Worm (Caenorhabditis elegans) whole organism, L3 larva: ENCODE data around the gene nhr-137.

Experiments
- ZK546.5 ChIP-seq: sonication (generic microtip); optimal IDR thresholded peaks from 2 replicates; lab custom pipeline; 2017; ENCODE audit warnings: missing biosample characterization, missing genetic modification characterization
- ama-1 ChIP-seq: fragments of 150-350 bp; optimal IDR thresholded peaks from 2 replicates; lab custom pipeline; 2018
- ceh-82 ChIP-seq: fragments of 150-350 bp; optimal IDR thresholded peaks from 2 replicates; lab custom pipeline; 2014; ENCODE audit warnings: missing biosample characterization, missing genetic modification characterization
- ceh-9 ChIP-seq: sonication (generic microtip); optimal IDR thresholded peaks from 2 replicates; lab custom pipeline; 2018; ENCODE audit warnings: missing biosample characterization, missing genetic modification characterization
- daf-12 ChIP-seq: fragments of 150-350 bp; optimal IDR thresholded peaks from 2 replicates; lab custom pipeline; 2014; ENCODE audit warnings: missing biosample characterization, missing genetic modification reagents, missing genetic modification characterization
- elt-2 ChIP-seq: sonication (generic microtip); optimal IDR thresholded peaks from 2 replicates; lab custom pipeline; 2016; ENCODE audit warnings: missing genetic modification reagents, mild to moderate bottlenecking, missing genetic modification characterization, missing compliant biosample characterization
- elt-3 ChIP-seq, 3 experiments: fragments of 150-350 bp in 1 of 3; sonication (generic microtip) in 2 of 3; optimal IDR thresholded peaks; 2 replicates in 2 of 3; 4 replicates in 1 of 3; lab custom pipeline; 2014 to 2017; ENCODE audit warnings: missing biosample characterization in 3 of 3, missing genetic modification characterization in 3 of 3
- fkh-2 ChIP-seq: fragments of 150-350 bp; optimal IDR thresholded peaks from 2 replicates; lab custom pipeline; 2014; ENCODE audit warnings: missing biosample characterization, missing genetic modification reagents, missing genetic modification characterization
- hmg-11 ChIP-seq: sonication (generic microtip); optimal IDR thresholded peaks from 2 replicates; lab custom pipeline; 2016; ENCODE audit warnings: missing genetic modification characterization, missing compliant biosample characterization
- lin-39 ChIP-seq: fragments of 150-350 bp; optimal IDR thresholded peaks from 2 replicates; lab custom pipeline; 2018; ENCODE audit warnings: missing biosample characterization, missing genetic modification reagents, missing genetic modification characterization
- mdl-1 ChIP-seq: fragments of 150-350 bp; optimal IDR thresholded peaks from 2 replicates; lab custom pipeline; 2014; ENCODE audit warnings: missing biosample characterization, missing genetic modification characterization
- nfya-1 ChIP-seq: sonication (generic microtip); optimal IDR thresholded peaks from 2 replicates; lab custom pipeline; 2017; ENCODE audit warnings: missing genetic modification characterization, mild to moderate bottlenecking, missing compliant biosample characterization, antibody characterized with exemption, moderate library complexity; ENCODE audit not compliant: insufficient read depth
- nhr-12 ChIP-seq: fragments of 150-350 bp; optimal IDR thresholded peaks from 2 replicates; lab custom pipeline; 2014; ENCODE audit warnings: missing biosample characterization, missing genetic modification characterization
- nhr-237 ChIP-seq: fragments of 150-350 bp; optimal IDR thresholded peaks from 2 replicates; lab custom pipeline; 2014; ENCODE audit warnings: missing biosample characterization, missing genetic modification characterization
- nhr-28 ChIP-seq: fragments of 150-350 bp; optimal IDR thresholded peaks from 2 replicates; lab custom pipeline; 2014; ENCODE audit warnings: missing biosample characterization, missing genetic modification characterization
- nhr-43 ChIP-seq: sonication (generic microtip); optimal IDR thresholded peaks from 2 replicates; lab custom pipeline; 2016; ENCODE audit warnings: mild to moderate bottlenecking, missing genetic modification characterization, missing compliant biosample characterization; ENCODE audit not compliant: poor library complexity, severe bottlenecking
- pha-4 ChIP-seq: fragments of 150-350 bp; optimal IDR thresholded peaks from 2 replicates; lab custom pipeline; 2014; ENCODE audit warnings: missing biosample characterization, missing genetic modification reagents, missing genetic modification characterization
- pqm-1 ChIP-seq: fragments of 150-350 bp; optimal IDR thresholded peaks from 2 replicates; lab custom pipeline; 2017; ENCODE audit warnings: missing biosample characterization, missing genetic modification characterization, inconsistent platforms
- sea-2 ChIP-seq: fragments of 150-350 bp; sonication (generic microtip); optimal IDR thresholded peaks from 4 replicates; lab custom pipeline; 2014; ENCODE audit warnings: missing biosample characterization, missing genetic modification reagents, missing genetic modification characterization
- skn-1 ChIP-seq: fragments of 150-350 bp; optimal IDR thresholded peaks from 2 replicates; lab custom pipeline; 2014; ENCODE audit warnings: missing biosample characterization, missing genetic modification characterization
- snpc-4 ChIP-seq: fragments of 150-350 bp; optimal IDR thresholded peaks from 2 replicates; lab custom pipeline; 2014; ENCODE audit warnings: missing biosample characterization, missing genetic modification characterization
- unc-62 ChIP-seq: fragments of 150-350 bp; sonication (generic microtip); optimal IDR thresholded peaks from 4 replicates; lab custom pipeline; 2014; ENCODE audit warnings: missing biosample characterization, missing genetic modification reagents, missing genetic modification characterization
- ztf-11 ChIP-seq: fragments of 150-350 bp; optimal IDR thresholded peaks from 2 replicates; lab custom pipeline; 2014; ENCODE audit warnings: missing biosample characterization, missing genetic modification characterization
- ztf-4 ChIP-seq: fragments of 150-350 bp; optimal IDR thresholded peaks from 2 replicates; lab custom pipeline; 2014; ENCODE audit warnings: missing biosample characterization, missing genetic modification characterization

Gene nhr-137

DNA sequence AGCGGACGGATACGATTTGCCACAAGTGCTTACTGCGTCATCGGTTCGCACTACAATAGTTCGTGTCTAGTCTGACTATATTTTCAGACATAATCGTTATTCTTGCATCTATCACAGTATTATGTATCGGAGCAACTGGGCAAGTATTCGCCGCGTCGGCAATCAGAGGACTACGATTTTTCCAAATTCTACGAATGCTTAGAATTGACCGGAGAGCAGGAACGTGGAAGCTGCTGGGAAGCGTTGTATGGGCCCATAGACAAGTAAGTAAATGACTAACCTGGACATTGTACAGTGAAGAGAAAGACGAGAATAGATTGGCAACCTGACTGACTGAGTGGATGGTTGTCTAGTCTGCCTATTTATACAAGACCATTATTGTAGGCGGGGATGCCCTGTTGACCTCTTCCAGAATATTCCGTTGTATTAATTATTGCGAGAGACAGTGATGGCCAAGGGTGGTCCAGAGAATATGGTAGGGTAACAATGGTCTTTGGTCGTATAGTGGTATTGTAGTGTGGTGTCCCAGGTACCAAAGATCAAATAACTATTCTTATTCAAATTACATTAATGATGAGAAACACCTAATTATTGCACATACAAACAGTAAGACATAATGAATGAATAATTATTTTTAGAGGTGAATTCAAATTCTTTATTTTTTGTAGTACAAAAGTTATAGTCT is 46.1 kb downstream of the nhr-137 start, which contains the start of gene clec-266:
TSS of gene clec-266 (minus strand) at position 364 of the 685 bp plus-strand sequence.
- TF ChIP-seq ZK546.5: no peak
- no peak for TF ChIP-seq ztf-4

DNA sequence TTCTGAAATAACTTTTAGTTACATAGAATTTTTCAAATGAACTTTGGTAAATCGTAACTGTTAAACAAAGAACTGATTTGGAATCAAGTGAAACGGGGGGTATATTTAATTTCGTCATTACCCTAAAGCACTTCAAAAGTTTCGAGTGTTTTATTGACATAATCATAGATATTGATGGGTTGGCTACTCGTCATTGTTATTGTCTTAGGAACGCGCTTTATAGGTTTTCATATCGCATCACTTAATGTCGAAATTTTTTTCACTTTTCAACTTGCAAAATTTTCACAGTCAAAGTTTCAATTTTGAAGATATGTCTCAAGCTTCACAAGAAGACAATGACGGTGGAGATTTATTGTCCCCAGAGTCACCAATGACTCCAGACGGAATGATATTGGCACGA is 50.1 kb downstream of the nhr-137 start, which contains the start of gene kqt-1:
TSS of gene kqt-1 (plus strand) at position 301 of the 400 bp plus-strand sequence.
- TF ChIP-seq ceh-82 (tag; lab: Kevin White, UChicago): no peak
- peak; percentile 26 for TF ChIP-seq pha-4 (tag; lab: Kevin White, UChicago)

DNA sequence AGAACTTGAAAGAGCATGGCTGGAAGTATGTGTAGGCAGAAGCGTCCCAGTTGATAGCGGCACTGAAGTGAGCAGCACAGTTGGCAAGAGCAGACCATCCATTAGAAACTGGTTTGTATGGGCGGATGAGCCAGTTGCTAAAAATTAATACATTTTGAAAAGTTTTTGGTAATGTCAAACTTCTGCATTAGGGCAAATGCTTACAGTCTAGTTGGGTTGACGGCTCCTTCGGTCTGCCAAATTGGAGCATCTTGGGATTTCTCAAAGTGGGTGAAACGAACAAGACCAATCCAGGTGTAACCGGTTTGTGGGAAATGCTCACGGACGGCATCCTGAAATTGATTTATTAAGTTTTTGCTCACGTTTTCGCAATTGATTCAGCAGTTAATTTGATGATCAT is 51.2 kb downstream of the nhr-137 start:
- TF ChIP-seq skn-1 (tag; lab: Kevin White, UChicago) (no peak), ceh-9 (no peak), daf-12 (tag; lab: Kevin White, UChicago) (no peak), elt-2 (tag; lab: Kevin White, UChicago) (no peak), ztf-11 (tag; lab: Kevin White, UChicago) (no peak), hmg-11 (tag; lab: Kevin White, UChicago) (no peak), unc-62 (no peak), elt-3 (tag; optimal IDR thresholded peaks at IDR 0.05; lab: Kevin White, UChicago) (no peak), lin-39 (tag; lab: Kevin White, UChicago) (no peak), fkh-2 (tag; lab: Kevin White, UChicago) (no peak), nfya-1 (tag; lab: Kevin White, UChicago) (no peak), snpc-4 (tag; lab: Kevin White, UChicago) (no peak), nhr-237 (tag; lab: Kevin White, UChicago) (no peak), nhr-28 (tag; lab: Kevin White, UChicago) (no peak), nhr-43 (tag; lab: Kevin White, UChicago) (no peak), pqm-1 (no peak), mdl-1 (no peak), pha-4 (tag; lab: Kevin White, UChicago) (no peak), nhr-12 (tag; lab: Kevin White, UChicago) (no peak), sea-2 (no peak)
- TF ChIP-seq, all 47 proteins: peak for 0

DNA sequence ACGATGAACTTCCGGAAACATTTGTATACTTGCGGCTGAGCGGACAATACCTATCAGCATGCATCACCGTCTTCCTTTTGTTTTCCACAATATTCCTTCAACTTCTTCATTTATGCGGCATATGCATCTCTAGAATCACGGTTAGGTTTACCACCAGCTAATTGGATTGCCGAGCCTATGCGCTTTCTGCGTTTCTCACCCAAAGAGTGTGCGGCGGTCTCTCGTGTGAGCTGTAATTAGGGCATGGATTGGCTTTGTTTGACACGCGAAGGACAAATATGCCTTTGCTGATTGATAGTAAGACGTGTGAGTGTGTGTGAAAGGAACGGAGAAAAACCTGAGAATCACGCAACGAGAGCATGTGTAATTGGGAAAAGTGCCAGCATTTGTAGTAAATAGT is 55.3 kb downstream of the nhr-137 start:
- TF ChIP-seq lin-39 (tag; lab: Kevin White, UChicago): peak; percentile 19
- TF ChIP-seq ama-1 (lab: Kevin White, UChicago): no peak
